Worm (Caenorhabditis elegans): ENCODE results near the gene F34D10.9.

- TF ChIP-seq fkh-10 (GFP tag; optimal IDR thresholded peaks at IDR 0.05) (no peak), ZK546.5 (tag; optimal IDR thresholded peaks at IDR 0.05) (no peak), lin-15B (tag; optimal IDR thresholded peaks at IDR 0.05) (peak; percentile 20), sea-2 (GFP tag; optimal IDR thresholded peaks at IDR 0.05) (no peak)
Measured at ce11 chrIII:3703397-3703796, 26.0 kb downstream of the F34D10.9 start, which contains the start of gene C14B1.3.
